Fruit fly (Drosophila melanogaster) whole organism, embryonic: ENCODE results near the gene CG11562.

Experiments used
- BtbVII ChIP-seq: fragments of 200-800 bp; sonication (Bioruptor generic); optimal IDR thresholded peaks from 3 replicates; lab custom pipeline; 2017; ENCODE audit warnings: missing biosample characterization, mild to moderate bottlenecking, missing genetic modification characterization
- CG10366 ChIP-seq: fragments of 200-800 bp; sonication (Bioruptor generic); IDR thresholded peaks from 2 replicates; pipeline ENCODE4 v1.3.6; 2022; ENCODE audit warnings: missing biosample characterization, missing genetic modification characterization
- CG10462 ChIP-seq: fragments of 200-800 bp; sonication (Bioruptor generic); optimal IDR thresholded peaks from 2 replicates; lab custom pipeline; 2016; ENCODE audit warnings: missing biosample characterization, missing genetic modification characterization
- CG12155 ChIP-seq: fragments of 200-800 bp; sonication (Bioruptor generic); optimal IDR thresholded peaks from 3 replicates; lab custom pipeline; 2016; ENCODE audit warnings: missing biosample characterization, missing genetic modification characterization
- CG12744 ChIP-seq: fragments of 200-800 bp; sonication (Bioruptor generic); optimal IDR thresholded peaks from 2 replicates; lab custom pipeline; 2016; ENCODE audit warnings: missing biosample characterization, missing genetic modification characterization
- CG12942 ChIP-seq: fragments of 200-800 bp; sonication (Bioruptor generic); optimal IDR thresholded peaks from 3 replicates; lab custom pipeline; 2016; ENCODE audit warnings: missing biosample characterization, missing genetic modification characterization
- CG1529 ChIP-seq: fragments of 200-800 bp; sonication (Bioruptor generic); optimal IDR thresholded peaks from 3 replicates; lab custom pipeline; 2018; ENCODE audit warnings: missing biosample characterization, missing genetic modification characterization
- CG17328 ChIP-seq: fragments of 200-800 bp; sonication (Bioruptor generic); IDR thresholded peaks from 2 replicates; pipeline ENCODE4 v1.3.6; 2022; ENCODE audit warnings: missing biosample characterization, missing genetic modification characterization
- CG1832 ChIP-seq: fragments of 200-800 bp; sonication (Bioruptor generic); optimal IDR thresholded peaks from 2 replicates; lab custom pipeline; 2017; ENCODE audit warnings: missing biosample characterization, mild to moderate bottlenecking, missing genetic modification characterization, inconsistent platforms
- CG2129 ChIP-seq: fragments of 200-800 bp; sonication (Bioruptor generic); IDR thresholded peaks from 2 replicates; pipeline ENCODE4 v1.3.6; 2022; ENCODE audit warnings: missing biosample characterization, missing genetic modification characterization; ENCODE audit not compliant: partially characterized antibody
- CG2889 ChIP-seq: fragments of 200-800 bp; sonication (Bioruptor generic); IDR thresholded peaks from 3 replicates; pipeline ENCODE4 v1.3.6; 2022; ENCODE audit warnings: missing biosample characterization, missing genetic modification characterization
- CG31441 ChIP-seq: fragments of 200-800 bp; sonication (Bioruptor generic); IDR thresholded peaks from 2 replicates; pipeline ENCODE4 v1.3.6; 2022; ENCODE audit warnings: missing biosample characterization, missing genetic modification characterization
- CG34376 ChIP-seq: fragments of 200-800 bp; sonication (Bioruptor generic); optimal IDR thresholded peaks from 2 replicates; lab custom pipeline; 2018; ENCODE audit warnings: missing biosample characterization, mild to moderate bottlenecking, missing genetic modification characterization
- CG3995 ChIP-seq: fragments of 200-800 bp; sonication (Bioruptor generic); optimal IDR thresholded peaks from 3 replicates; lab custom pipeline; 2016; ENCODE audit warnings: missing biosample characterization, missing genetic modification characterization
- CG5180 ChIP-seq: fragments of 200-800 bp; sonication (Bioruptor generic); optimal IDR thresholded peaks from 3 replicates; lab custom pipeline; 2017; ENCODE audit warnings: missing biosample characterization, missing genetic modification characterization, mild to moderate bottlenecking, moderate library complexity, missing genetic modification reagents
- CG7357 ChIP-seq: fragments of 200-800 bp; sonication (Bioruptor generic); IDR thresholded peaks from 3 replicates; pipeline ENCODE4 v1.3.6; 2022; ENCODE audit warnings: missing biosample characterization, missing genetic modification characterization
- CG7786 ChIP-seq: fragments of 200-800 bp; sonication (Bioruptor generic); optimal IDR thresholded peaks from 2 replicates; lab custom pipeline; 2016; ENCODE audit warnings: missing biosample characterization, missing genetic modification characterization
- Dek ChIP-seq: fragments of 200-800 bp; sonication (Bioruptor generic); optimal IDR thresholded peaks from 3 replicates; lab custom pipeline; 2019; ENCODE audit warnings: missing biosample characterization, mild to moderate bottlenecking, missing genetic modification characterization, moderate library complexity
- Doc2 ChIP-seq: fragments of 200-800 bp; sonication (Bioruptor generic); IDR thresholded peaks from 2 replicates; pipeline ENCODE4 v1.3.6; 2022; ENCODE audit warnings: missing biosample characterization, missing genetic modification characterization
- Ets97D ChIP-seq: fragments of 200-800 bp; sonication (Bioruptor generic); optimal IDR thresholded peaks from 3 replicates; lab custom pipeline; 2016; ENCODE audit warnings: missing biosample characterization, missing genetic modification characterization
- Fer1 ChIP-seq: fragments of 200-800 bp; sonication (Bioruptor generic); optimal IDR thresholded peaks from 2 replicates; lab custom pipeline; 2017; ENCODE audit warnings: missing biosample characterization, mild to moderate bottlenecking, missing genetic modification characterization
- Fer2 ChIP-seq: fragments of 200-800 bp; sonication (Bioruptor generic); optimal IDR thresholded peaks from 2 replicates; lab custom pipeline; 2018; ENCODE audit warnings: missing biosample characterization, mild to moderate bottlenecking, missing genetic modification characterization, moderate library complexity
- MESR4 ChIP-seq: fragments of 200-800 bp; sonication (Bioruptor generic); optimal IDR thresholded peaks from 2 replicates; lab custom pipeline; 2018; ENCODE audit warnings: missing biosample characterization, mild to moderate bottlenecking, missing genetic modification characterization, moderate library complexity
- Max ChIP-seq: fragments of 200-800 bp; sonication (Bioruptor generic); optimal IDR thresholded peaks from 2 replicates; lab custom pipeline; 2016; ENCODE audit warnings: missing biosample characterization, mild to moderate bottlenecking, missing genetic modification characterization
- Pdp1 ChIP-seq, 2 experiments: fragments of 200-800 bp; sonication (Bioruptor generic); optimal IDR thresholded peaks; 3 replicates each; lab custom pipeline; 2016; ENCODE audit warnings: missing biosample characterization in 2 of 2, missing genetic modification characterization in 2 of 2, mild to moderate bottlenecking in 1 of 2, moderate library complexity in 1 of 2
- ab ChIP-seq: fragments of 200-800 bp; sonication (Bioruptor generic); optimal IDR thresholded peaks from 2 replicates; lab custom pipeline; 2016; ENCODE audit warnings: missing biosample characterization, missing genetic modification characterization
- chm ChIP-seq: fragments of 200-800 bp; sonication (Bioruptor generic); IDR thresholded peaks from 2 replicates; pipeline ENCODE4 v1.3.6; 2022; ENCODE audit warnings: missing biosample characterization, missing genetic modification characterization
- corto ChIP-seq: fragments of 200-800 bp; sonication (Bioruptor generic); optimal IDR thresholded peaks from 2 replicates; lab custom pipeline; 2016; ENCODE audit warnings: missing biosample characterization, mild to moderate bottlenecking, missing genetic modification characterization, moderate library complexity
- crol ChIP-seq: fragments of 200-800 bp; sonication (Bioruptor generic); IDR thresholded peaks from 2 replicates; pipeline ENCODE4 v1.3.6; 2022; ENCODE audit warnings: missing biosample characterization, missing genetic modification characterization
- ems ChIP-seq: fragments of 200-800 bp; sonication (Bioruptor generic); optimal IDR thresholded peaks from 3 replicates; lab custom pipeline; 2016; ENCODE audit warnings: missing biosample characterization, missing genetic modification characterization
- fd96Cb ChIP-seq: fragments of 200-800 bp; sonication (Bioruptor generic); optimal IDR thresholded peaks from 2 replicates; lab custom pipeline; 2018; ENCODE audit warnings: missing biosample characterization, mild to moderate bottlenecking, missing genetic modification characterization, moderate library complexity
- gcm ChIP-seq: fragments of 200-800 bp; sonication (Bioruptor generic); optimal IDR thresholded peaks from 2 replicates; lab custom pipeline; 2019; ENCODE audit warnings: missing biosample characterization, mild to moderate bottlenecking, missing genetic modification characterization, moderate library complexity
- gsb-n ChIP-seq: fragments of 200-800 bp; sonication (Bioruptor generic); optimal IDR thresholded peaks from 3 replicates; lab custom pipeline; 2018; ENCODE audit warnings: missing biosample characterization, mild to moderate bottlenecking, missing genetic modification characterization
- gt ChIP-seq: fragments of 200-800 bp; sonication (Bioruptor generic); IDR thresholded peaks from 2 replicates; pipeline ENCODE4 v1.3.6; 2022; ENCODE audit warnings: missing biosample characterization, missing genetic modification characterization
- hbn ChIP-seq: fragments of 200-800 bp; sonication (Bioruptor generic); IDR thresholded peaks from 2 replicates; pipeline ENCODE4 v1.3.6; 2022; ENCODE audit warnings: missing biosample characterization, missing genetic modification characterization; ENCODE audit not compliant: partially characterized antibody
- kay ChIP-seq: fragments of 200-800 bp; sonication (Bioruptor generic); optimal IDR thresholded peaks from 2 replicates; lab custom pipeline; 2016; ENCODE audit warnings: missing biosample characterization, missing genetic modification characterization
- pum ChIP-seq: fragments of 200-800 bp; sonication (Bioruptor generic); optimal IDR thresholded peaks from 2 replicates; lab custom pipeline; 2016; ENCODE audit warnings: missing biosample characterization, missing genetic modification characterization
- ranshi ChIP-seq: fragments of 200-800 bp; sonication (Bioruptor generic); IDR thresholded peaks from 2 replicates; pipeline ENCODE4 v1.3.6; 2022; ENCODE audit warnings: missing biosample characterization, missing genetic modification characterization
- rib ChIP-seq: fragments of 200-800 bp; sonication (Bioruptor generic); IDR thresholded peaks from 2 replicates; pipeline ENCODE4 v1.3.6; 2022; ENCODE audit warnings: missing biosample characterization, missing genetic modification characterization
- slp2 ChIP-seq: fragments of 200-800 bp; sonication (Bioruptor generic); optimal IDR thresholded peaks from 2 replicates; lab custom pipeline; 2016; ENCODE audit warnings: missing biosample characterization, missing genetic modification characterization
- sqz ChIP-seq: fragments of 200-800 bp; sonication (Bioruptor generic); optimal IDR thresholded peaks from 3 replicates; lab custom pipeline; 2018; ENCODE audit warnings: missing biosample characterization, mild to moderate bottlenecking, missing genetic modification characterization
- stc ChIP-seq: fragments of 200-800 bp; sonication (Bioruptor generic); IDR thresholded peaks from 2 replicates; pipeline ENCODE4 v1.3.6; 2022; ENCODE audit warnings: missing biosample characterization, missing genetic modification characterization
- tio ChIP-seq: fragments of 200-800 bp; sonication (Bioruptor generic); optimal IDR thresholded peaks from 2 replicates; lab custom pipeline; 2017; ENCODE audit warnings: missing biosample characterization, missing genetic modification characterization, inconsistent platforms
- tna ChIP-seq: fragments of 200-800 bp; sonication (Bioruptor generic); IDR thresholded peaks from 2 replicates; pipeline ENCODE4 v1.3.6; 2022; ENCODE audit warnings: missing biosample characterization, missing genetic modification characterization; ENCODE audit not compliant: partially characterized antibody
- trem ChIP-seq: fragments of 200-800 bp; optimal IDR thresholded peaks from 3 replicates; lab custom pipeline; 2019; ENCODE audit warnings: missing biosample characterization, mild to moderate bottlenecking, missing genetic modification characterization, moderate library complexity
- trh ChIP-seq: fragments of 200-800 bp; sonication (Bioruptor generic); optimal IDR thresholded peaks from 2 replicates; lab custom pipeline; 2016; ENCODE audit warnings: missing biosample characterization, missing genetic modification characterization
- ttk ChIP-seq: fragments of 200-800 bp; sonication (Bioruptor generic); IDR thresholded peaks from 2 replicates; pipeline ENCODE4 v2.1.2; 2022; ENCODE audit warnings: missing biosample characterization, missing genetic modification characterization
- tup ChIP-seq: fragments of 200-800 bp; sonication (Bioruptor generic); optimal IDR thresholded peaks from 2 replicates; lab custom pipeline; 2016; ENCODE audit warnings: missing biosample characterization, mild to moderate bottlenecking, missing genetic modification characterization, moderate library complexity
- tx ChIP-seq: fragments of 200-800 bp; sonication (Bioruptor generic); optimal IDR thresholded peaks from 2 replicates; lab custom pipeline; 2016; ENCODE audit warnings: missing biosample characterization, missing genetic modification characterization
- vnd ChIP-seq: fragments of 200-800 bp; sonication (Bioruptor generic); IDR thresholded peaks from 3 replicates; pipeline ENCODE4 v1.3.6; 2022; ENCODE audit warnings: missing biosample characterization, missing genetic modification characterization; ENCODE audit not compliant: partially characterized antibody

CG11562 gene

DNA sequence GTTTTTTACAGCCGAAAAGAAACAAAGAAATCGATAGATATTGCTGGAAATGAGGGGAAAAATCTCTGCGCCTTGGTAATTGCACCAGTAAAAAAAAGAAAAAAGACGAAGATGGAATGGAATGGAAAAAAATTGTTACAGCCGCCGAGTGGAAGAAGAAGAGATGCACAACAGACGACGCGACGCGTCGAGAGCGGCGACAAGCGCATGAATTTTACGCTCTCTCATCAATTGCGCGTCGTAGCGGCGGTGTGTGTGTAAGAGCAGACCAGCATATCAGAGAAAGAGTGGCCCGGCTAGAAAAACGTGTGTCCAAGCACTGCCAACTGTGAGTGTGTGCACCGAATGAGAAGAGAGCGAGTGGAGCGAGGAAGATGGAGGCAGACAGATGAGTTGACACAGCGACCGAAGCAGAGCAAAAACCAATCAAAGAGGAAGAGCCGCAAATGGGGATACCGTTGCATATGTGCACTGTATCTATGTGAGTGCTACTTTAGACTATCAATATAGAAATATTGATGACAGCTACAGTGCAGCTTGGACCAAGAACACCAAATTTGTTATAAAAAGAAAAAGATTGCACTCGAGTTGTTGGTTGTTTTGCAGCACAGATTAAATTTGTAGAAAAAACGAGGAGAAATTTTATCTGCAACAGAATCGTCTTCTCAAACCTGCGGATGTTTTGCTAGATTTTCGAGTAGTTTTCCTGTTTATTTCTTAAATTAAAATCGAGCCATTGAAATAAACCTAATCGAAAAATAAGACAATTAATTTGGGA, 43.0 kb upstream of the CG11562 start (continued):
- TF ChIP-seq CG1832 (GFP tag; lab: Kevin White, UChicago) (peak; percentile 80), fd96Cb (tag; lab: Kevin White, UChicago) (no peak), trh (GFP tag; lab: Kevin White, UChicago) (no peak), MESR4 (no peak), CG12155 (peak; percentile 31), slp2 (no peak), CG12942 (no peak), tio (peak; percentile 13), ranshi (GFP tag; lab: Robert Waterston, UW) (no peak), trem (tag; lab: Kevin White, UChicago) (peak; percentile 18), Fer1 (GFP tag; lab: Kevin White, UChicago) (peak; percentile 18), Pdp1 (GFP tag; optimal IDR thresholded peaks at IDR 0.05; lab: Kevin White, UChicago) (peak in 1 of 2 experiments; percentile 42), CG10366 (GFP tag; lab: Robert Waterston, UW) (no peak; the same call in 1 of the 2 replicates), CG31441 (GFP tag; lab: Robert Waterston, UW) (peak; percentile 25; the same call in 1 of the 2 replicates), CG7786 (no peak), CG12744 (no peak), CG2889 (GFP tag; lab: Robert Waterston, UW) (no peak), gsb-n (tag; lab: Kevin White, UChicago) (peak; percentile 60), Fer2 (tag; lab: Kevin White, UChicago) (no peak), Doc2 (GFP tag; lab: Robert Waterston, UW) (no peak), Dek (tag; lab: Kevin White, UChicago) (no peak), Ets97D (GFP tag; lab: Kevin White, UChicago) (no peak), CG34376 (peak; percentile 21), CG5180 (GFP tag; lab: Kevin White, UChicago) (no peak), CG17328 (GFP tag; lab: Robert Waterston, UW) (0 out of 2 replicates have a peak, but pooled peaks have one; percentile 22), CG2129 (GFP tag; lab: Robert Waterston, UW) (0 out of 2 replicates have a peak, but pooled peaks have one; percentile 11), Max (GFP tag; lab: Kevin White, UChicago) (no peak), tup (GFP tag; lab: Kevin White, UChicago) (no peak), CG7357 (no peak), vnd (GFP tag; lab: Robert Waterston, UW) (no peak), ems (GFP tag; lab: Kevin White, UChicago) (no peak), BtbVII (GFP tag; lab: Kevin White, UChicago) (no peak), kay (no peak), sqz (GFP tag; lab: Kevin White, UChicago) (peak; percentile 68), pum (GFP tag; lab: Kevin White, UChicago) (no peak), stc (no peak), CG3995 (GFP tag; lab: Kevin White, UChicago) (no peak), rib (GFP tag; lab: Robert Waterston, UW) (no peak), gcm (peak; percentile 54), CG1529 (GFP tag; lab: Kevin White, UChicago) (no peak), hbn (GFP tag; lab: Robert Waterston, UW) (no peak; the same call in 1 of the 2 replicates), CG10462 (GFP tag; lab: Kevin White, UChicago) (no peak), chm (GFP tag; lab: Robert Waterston, UW) (peak; percentile 50), gt (GFP tag; lab: Robert Waterston, UW) (no peak), tna (GFP tag; lab: Robert Waterston, UW) (no peak), ttk (GFP tag; lab: Robert Waterston, UW) (no peak), ab (GFP tag; lab: Kevin White, UChicago) (no peak), tx (GFP tag; lab: Kevin White, UChicago) (no peak), crol (GFP tag; lab: Robert Waterston, UW) (no peak; the same call in 1 of the 2 replicates), corto (peak; percentile 2)
